Fruit fly (Drosophila melanogaster): ENCODE measurements around the gene unc-13-4A.

Gene unc-13-4A

DNA sequence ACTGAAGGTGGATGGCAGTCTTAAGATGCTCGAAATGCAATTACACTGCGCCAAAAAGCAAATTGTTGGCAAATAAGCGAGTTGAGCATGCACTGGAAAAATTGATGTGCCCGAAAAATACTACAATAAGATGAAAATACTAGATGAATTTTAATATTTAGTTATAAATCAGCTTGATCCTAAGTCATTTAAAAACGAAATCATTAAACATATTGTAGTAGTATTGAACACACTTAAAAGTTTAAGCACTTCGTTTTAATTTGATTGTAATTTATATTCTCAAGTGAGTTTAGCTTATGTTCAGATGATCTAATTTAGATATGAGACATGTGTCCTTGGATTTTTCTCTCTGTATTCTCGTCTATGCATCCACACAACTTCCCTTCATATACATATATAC, 50.2 kb downstream of the unc-13-4A start (continued):
- TF ChIP-seq sna (GFP tag; IDR thresholded peaks at IDR 0.05; ENCODE audit: partially characterized antibody) (no peak), hkb (optimal IDR thresholded peaks at IDR 0.05) (no peak), hkb (GFP tag; IDR thresholded peaks at IDR 0.05) (no peak; the same call in 1 of the 2 replicates), CG9437 (GFP tag; optimal IDR thresholded peaks at IDR 0.05) (no peak), CG17829 (tag; optimal IDR thresholded peaks at IDR 0.05) (peak; percentile 42), CG4854 (GFP tag; optimal IDR thresholded peaks at IDR 0.05) (no peak), HLH3B (GFP tag; IDR thresholded peaks at IDR 0.05) (0 out of 2 replicates have a peak, but pooled peaks have one; percentile 7), cwo (GFP tag; optimal IDR thresholded peaks at IDR 0.05) (peak; percentile 46), pan (optimal IDR thresholded peaks at IDR 0.05) (no peak), pan (GFP tag; optimal IDR thresholded peaks at IDR 0.05 in 1 of 2, IDR thresholded peaks at IDR 0.05 in 1 of 2) (peak in 1 of 2 experiments; percentile 41), CG18599 (GFP tag; optimal IDR thresholded peaks at IDR 0.05) (no peak), CG8290 (GFP tag; optimal IDR thresholded peaks at IDR 0.05) (no peak), CG8290 (tag; optimal IDR thresholded peaks at IDR 0.05) (no peak), CG10959 (GFP tag; IDR thresholded peaks at IDR 0.05) (no peak), CG31365 (tag; optimal IDR thresholded peaks at IDR 0.05) (no peak), Blimp-1 (GFP tag; optimal IDR thresholded peaks at IDR 0.05) (peak; percentile 0), CG11723 (GFP tag; optimal IDR thresholded peaks at IDR 0.05) (no peak), CG31441 (GFP tag; IDR thresholded peaks at IDR 0.05) (peak; percentile 72), CG3407 (GFP tag; optimal IDR thresholded peaks at IDR 0.05) (no peak), CG3847 (GFP tag; IDR thresholded peaks at IDR 0.05) (0 out of 2 replicates have a peak, but pooled peaks have one; percentile 15), peb (GFP tag; IDR thresholded peaks at IDR 0.05) (no peak), Scr (GFP tag; IDR thresholded peaks at IDR 0.05; ENCODE audit: partially characterized antibody) (no peak), Ada2b (GFP tag; IDR thresholded peaks at IDR 0.05) (peak; percentile 25; the same call in 1 of the 2 replicates), CG9797 (GFP tag; optimal IDR thresholded peaks at IDR 0.05) (no peak), CG6683 (GFP tag; optimal IDR thresholded peaks at IDR 0.05) (no peak), CG31224 (GFP tag; IDR thresholded peaks at IDR 0.05) (no peak), ind (GFP tag; optimal IDR thresholded peaks at IDR 0.05) (peak; percentile 17), mam (GFP tag; optimal IDR thresholded peaks at IDR 0.05) (no peak), Sry-δ (GFP tag; optimal IDR thresholded peaks at IDR 0.05) (no peak), CG3281 (GFP tag; optimal IDR thresholded peaks at IDR 0.05) (peak; percentile 57), CG2678 (tag; optimal IDR thresholded peaks at IDR 0.05) (peak; percentile 63), unpg (GFP tag; optimal IDR thresholded peaks at IDR 0.05) (peak; percentile 11), dysf (GFP tag; IDR thresholded peaks at IDR 0.05) (peak; percentile 51; the same call in 2 of the 3 replicates), Hr51 (GFP tag; optimal IDR thresholded peaks at IDR 0.05) (peak in 1 of 2 experiments; percentile 33), croc (GFP tag; conservative IDR thresholded peaks at IDR 0.05) (peak; percentile 15; the same call in 1 of the 3 replicates), caup (GFP tag; optimal IDR thresholded peaks at IDR 0.05; ENCODE audit: severe bottlenecking) (peak; percentile 4), CG11504 (tag; optimal IDR thresholded peaks at IDR 0.05) (peak; percentile 74), sens-2 (GFP tag; IDR thresholded peaks at IDR 0.05) (no peak), YL-1 (GFP tag; optimal IDR thresholded peaks at IDR 0.05) (no peak), bbx (GFP tag; IDR thresholded peaks at IDR 0.05; ENCODE audit: partially characterized antibody) (no peak), Atf3 (GFP tag; optimal IDR thresholded peaks at IDR 0.05) (no peak), CG10462 (GFP tag; optimal IDR thresholded peaks at IDR 0.05) (no peak), CG4424 (GFP tag; optimal IDR thresholded peaks at IDR 0.05) (peak; percentile 12), ssp (GFP tag; IDR thresholded peaks at IDR 0.05) (peak; percentile 26; the same call in 1 of the 2 replicates), phol (tag; optimal IDR thresholded peaks at IDR 0.05) (peak; percentile 50), CG7987 (GFP tag; optimal IDR thresholded peaks at IDR 0.05) (no peak), CG7745 (tag; optimal IDR thresholded peaks at IDR 0.05) (no peak), C15 (GFP tag; IDR thresholded peaks at IDR 0.05) (no peak), Meics (GFP tag; optimal IDR thresholded peaks at IDR 0.05) (peak; percentile 47), pfk (GFP tag; optimal IDR thresholded peaks at IDR 0.05) (no peak), tap (tag; optimal IDR thresholded peaks at IDR 0.05) (no peak)
